Worm (Caenorhabditis elegans) whole organism, L4 larva: ENCODE measurements around the gene T26C12.1.

ENCODE experiments used
- F37D6.2 ChIP-seq: sonication (generic microtip); optimal IDR thresholded peaks from 2 replicates; lab custom pipeline; 2016; ENCODE audit warnings: mild to moderate bottlenecking, missing genetic modification characterization, missing compliant biosample characterization
- Y48G9A.11 ChIP-seq: fragments of 200-800 bp; sonication (Bioruptor generic); IDR thresholded peaks from 2 replicates; pipeline ENCODE4 v1.3.6; 2022; ENCODE audit warnings: missing genetic modification reagents, missing genetic modification characterization, missing compliant biosample characterization
- Y75B8A.6 ChIP-seq: fragments of 200-800 bp; sonication (Bioruptor generic); IDR thresholded peaks from 2 replicates; pipeline ENCODE4 v1.3.6; 2022; ENCODE audit warnings: missing genetic modification reagents, missing genetic modification characterization, missing compliant biosample characterization
- ZK546.5 ChIP-seq, 2 experiments: sonication (generic microtip); optimal IDR thresholded peaks; 2 replicates each; lab custom pipeline; 2017; ENCODE audit warnings: missing biosample characterization in 2 of 2, missing genetic modification characterization in 2 of 2
- aha-1 ChIP-seq: fragments of 150-350 bp; peaks from one replicate; lab custom pipeline; 2014; ENCODE audit warnings: missing biosample characterization, missing genetic modification characterization
- aly-2 ChIP-seq: sonication (generic microtip); optimal IDR thresholded peaks from 2 replicates; lab custom pipeline; 2018; ENCODE audit warnings: missing biosample characterization, missing genetic modification characterization
- ceh-82 ChIP-seq: sonication (generic microtip); optimal IDR thresholded peaks from 2 replicates; lab custom pipeline; 2017; ENCODE audit warnings: missing biosample characterization, missing genetic modification characterization
- ces-1 ChIP-seq: fragments of 150-350 bp; sonication (generic microtip); optimal IDR thresholded peaks from 4 replicates; lab custom pipeline; 2014; ENCODE audit warnings: missing biosample characterization, missing genetic modification reagents, missing genetic modification characterization
- daf-16 ChIP-seq, 3 experiments: sonication (generic microtip); optimal IDR thresholded peaks; 2 replicates each; lab custom pipeline; 2016 to 2017; ENCODE audit warnings: missing genetic modification characterization in 3 of 3, missing genetic modification reagents in 3 of 3, mild to moderate bottlenecking in 2 of 3, missing compliant biosample characterization in 2 of 3, missing biosample characterization in 1 of 3, moderate library complexity in 1 of 3
- dmd-6 ChIP-seq: fragments of 200-800 bp; sonication (Bioruptor generic); IDR thresholded peaks from 2 replicates; pipeline ENCODE4 v1.3.6; 2022; ENCODE audit warnings: missing genetic modification reagents, missing genetic modification characterization, missing compliant biosample characterization
- dpl-1 ChIP-seq: fragments of 150-350 bp; optimal IDR thresholded peaks from 2 replicates; lab custom pipeline; 2014; ENCODE audit warnings: missing biosample characterization, missing genetic modification reagents, missing genetic modification characterization
- duxl-1 ChIP-seq: sonication (generic microtip); optimal IDR thresholded peaks from 2 replicates; lab custom pipeline; 2016; ENCODE audit warnings: mild to moderate bottlenecking, missing genetic modification characterization, moderate library complexity, missing compliant biosample characterization; ENCODE audit not compliant: poor library complexity
- dve-1 ChIP-seq: sonication (generic microtip); optimal IDR thresholded peaks from 2 replicates; lab custom pipeline; 2017; ENCODE audit warnings: antibody characterized with exemption, mild to moderate bottlenecking, missing genetic modification characterization, missing compliant biosample characterization; ENCODE audit not compliant: insufficient read depth
- egl-27 ChIP-seq: sonication (generic microtip); optimal IDR thresholded peaks from 3 replicates; lab custom pipeline; 2017; ENCODE audit warnings: missing biosample characterization, missing genetic modification reagents, missing genetic modification characterization
- egl-43 ChIP-seq: fragments of 200-800 bp; sonication (Bioruptor generic); IDR thresholded peaks from 2 replicates; pipeline ENCODE4 v1.3.6; 2022; ENCODE audit warnings: missing genetic modification reagents, missing genetic modification characterization, missing compliant biosample characterization
- hif-1 ChIP-seq, 2 experiments: sonication (generic microtip); optimal IDR thresholded peaks; 2 replicates each; lab custom pipeline; 2016 to 2017; ENCODE audit warnings: missing compliant biosample characterization in 2 of 2, missing genetic modification characterization in 2 of 2, missing genetic modification reagents in 2 of 2, missing genotype in 2 of 2, mild to moderate bottlenecking in 1 of 2
- hlh-11 ChIP-seq: fragments of 200-800 bp; sonication (Bioruptor generic); optimal IDR thresholded peaks from 2 replicates; lab custom pipeline; 2018; ENCODE audit warnings: mild to moderate bottlenecking, missing genetic modification characterization, missing compliant biosample characterization
- hlh-30 ChIP-seq: sonication (generic microtip); optimal IDR thresholded peaks from 2 replicates; lab custom pipeline; 2017; ENCODE audit warnings: antibody characterized with exemption, mild to moderate bottlenecking, missing genetic modification characterization, missing compliant biosample characterization; ENCODE audit not compliant: insufficient read depth
- hmg-1.1 ChIP-seq: fragments of 200-800 bp; sonication (Bioruptor generic); IDR thresholded peaks from 2 replicates; pipeline ENCODE4 v1.3.6; 2022; ENCODE audit warnings: missing genetic modification reagents, missing genetic modification characterization, missing compliant biosample characterization
- jun-1 ChIP-seq: fragments of 150-350 bp; optimal IDR thresholded peaks from 2 replicates; lab custom pipeline; 2014; ENCODE audit warnings: missing biosample characterization, missing genetic modification reagents, missing genetic modification characterization
- lin-15B ChIP-seq: fragments of 150-350 bp; sonication (generic microtip); optimal IDR thresholded peaks from 3 replicates; lab custom pipeline; 2014; ENCODE audit warnings: missing biosample characterization, missing genetic modification characterization
- lin-38 ChIP-seq: fragments of 200-800 bp; sonication (Bioruptor generic); IDR thresholded peaks from 2 replicates; pipeline ENCODE4 v1.3.6; 2022; ENCODE audit warnings: missing genetic modification reagents, missing genetic modification characterization, missing compliant biosample characterization
- lsy-2 ChIP-seq, 2 experiments: fragments of 150-350 bp in 1 of 2; sonication (generic microtip) in 1 of 2; optimal IDR thresholded peaks; 2 replicates each; lab custom pipeline; 2014 to 2017; ENCODE audit warnings: missing biosample characterization in 2 of 2, missing genetic modification characterization in 2 of 2
- madf-5 ChIP-seq, 2 experiments: fragments of 200-800 bp; sonication (Bioruptor generic); IDR thresholded peaks; 2 replicates each; pipeline ENCODE4 v1.3.6; 2022; ENCODE audit warnings: missing compliant biosample characterization in 2 of 2, missing genetic modification characterization in 2 of 2
- mdl-1 ChIP-seq, 2 experiments: fragments of 150-350 bp in 1 of 2; sonication (generic microtip) in 1 of 2; optimal IDR thresholded peaks; 2 replicates each; lab custom pipeline; 2014 to 2017; ENCODE audit warnings: missing biosample characterization in 2 of 2, missing genetic modification characterization in 2 of 2
- mes-2 ChIP-seq: sonication (generic microtip); optimal IDR thresholded peaks from 2 replicates; lab custom pipeline; 2016; ENCODE audit warnings: missing genotype, mild to moderate bottlenecking, missing genetic modification characterization, missing compliant biosample characterization; ENCODE audit not compliant: poor library complexity, severe bottlenecking
- nhr-28 ChIP-seq: fragments of 150-350 bp; optimal IDR thresholded peaks from 2 replicates; lab custom pipeline; 2014; ENCODE audit warnings: missing biosample characterization, missing genetic modification characterization
- nhr-48 ChIP-seq: sonication (generic microtip); optimal IDR thresholded peaks from 2 replicates; lab custom pipeline; 2016; ENCODE audit warnings: mild to moderate bottlenecking, missing genetic modification characterization, missing compliant biosample characterization
- nhr-6 ChIP-seq: fragments of 150-350 bp; optimal IDR thresholded peaks from 2 replicates; lab custom pipeline; 2014; ENCODE audit warnings: missing biosample characterization, missing genetic modification characterization
- nhr-76 ChIP-seq: fragments of 150-350 bp; optimal IDR thresholded peaks from 2 replicates; lab custom pipeline; 2014; ENCODE audit warnings: missing biosample characterization, missing genetic modification characterization
- nhr-77 ChIP-seq: fragments of 150-350 bp; optimal IDR thresholded peaks from 2 replicates; lab custom pipeline; 2014; ENCODE audit warnings: missing biosample characterization, missing genetic modification characterization
- pqm-1 ChIP-seq: sonication (generic microtip); optimal IDR thresholded peaks from 2 replicates; lab custom pipeline; 2017; ENCODE audit warnings: missing biosample characterization, missing genetic modification characterization
- rbr-2 ChIP-seq: sonication (generic microtip); optimal IDR thresholded peaks from 2 replicates; lab custom pipeline; 2016; ENCODE audit warnings: missing genotype, missing genetic modification characterization, missing compliant biosample characterization
- snpc-1.2 ChIP-seq: fragments of 200-800 bp; sonication (Bioruptor generic); IDR thresholded peaks from 2 replicates; pipeline ENCODE4 v1.3.6; 2022; ENCODE audit warnings: missing genetic modification reagents, missing genetic modification characterization, missing compliant biosample characterization
- unc-130 ChIP-seq: sonication (generic microtip); optimal IDR thresholded peaks from 2 replicates; lab custom pipeline; 2016; ENCODE audit warnings: missing genetic modification reagents, missing genetic modification characterization, missing compliant biosample characterization
- zfp-3 ChIP-seq: fragments of 200-800 bp; sonication (Bioruptor generic); conservative IDR thresholded peaks from 2 replicates; pipeline ENCODE4 v1.3.6; 2022; ENCODE audit warnings: missing genetic modification reagents, missing genetic modification characterization, missing compliant biosample characterization

Gene T26C12.1

DNA sequence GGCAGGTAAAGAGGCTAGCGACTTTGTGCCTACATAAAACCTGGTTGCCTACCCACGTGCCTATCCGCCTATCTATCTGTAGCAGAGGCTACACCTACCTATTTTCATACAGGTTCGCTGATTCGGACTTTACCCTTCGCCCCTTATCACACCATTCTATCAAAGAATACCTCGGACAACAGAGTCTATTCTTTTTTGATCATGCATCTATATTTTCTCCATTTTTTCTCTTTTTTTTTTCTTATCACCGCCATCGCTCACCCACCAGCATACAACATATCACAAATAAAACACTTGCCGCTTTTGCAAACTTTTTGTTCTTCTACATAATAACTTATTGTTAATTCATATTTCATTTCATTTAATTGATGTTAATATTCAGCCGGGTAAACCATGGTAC lies at the start of gene T26C12.1:
Gene T26C12.1, plus strand, starts transcription at position 383 of the 400 bp plus-strand sequence.
- TF ChIP-seq nhr-77 (tag; lab: Kevin White, UChicago) (peak; percentile 47), daf-16 (GFP tag; optimal IDR thresholded peaks at IDR 0.05; lab: Kevin White, UChicago) (no peak), daf-16 (tag; optimal IDR thresholded peaks at IDR 0.05; lab: Kevin White, UChicago) (peak; percentile 53), Y75B8A.6 (no peak), egl-27 (tag; lab: Kevin White, UChicago) (no peak), nhr-28 (peak; percentile 92), dmd-6 (GFP tag; lab: Robert Waterston, UW) (peak; percentile 57; the same call in 1 of the 2 replicates), dve-1 (tag; lab: Kevin White, UChicago) (peak; percentile 50), lin-15B (tag; lab: Kevin White, UChicago) (no peak), duxl-1 (tag; lab: Kevin White, UChicago) (no peak), pqm-1 (tag; lab: Kevin White, UChicago) (peak; percentile 88), nhr-48 (no peak), hlh-30 (tag; lab: Kevin White, UChicago) (peak; percentile 21), mdl-1 (tag; optimal IDR thresholded peaks at IDR 0.05; lab: Kevin White, UChicago) (peak in 1 of 2 experiments; percentile 73), hlh-11 (tag; lab: Kevin White, UChicago) (peak; percentile 36)

- peak; percentile 62 for TF ChIP-seq Y48G9A.11 (GFP tag; lab: Robert Waterston, UW)
- no peak for TF ChIP-seq F37D6.2
These were observed 46.8 kb upstream of the T26C12.1 start for ce11 chrIV:3211929-3212328.

- TF ChIP-seq hif-1 (tag; optimal IDR thresholded peaks at IDR 0.05; lab: Kevin White, UChicago) (peak in 1 of 2 experiments; percentile 24), hlh-11 (tag; lab: Kevin White, UChicago) (peak; percentile 51), hmg-1.1 (GFP tag; lab: Robert Waterston, UW) (no peak), snpc-1.2 (GFP tag; lab: Robert Waterston, UW) (no peak), nhr-77 (tag; lab: Kevin White, UChicago) (peak; percentile 13), aly-2 (no peak), lin-38 (GFP tag; lab: Robert Waterston, UW) (peak; percentile 92), rbr-2 (peak; percentile 26), lsy-2 (tag; optimal IDR thresholded peaks at IDR 0.05; lab: Kevin White, UChicago) (peak in 1 of 2 experiments; percentile 78), nhr-76 (tag; lab: Kevin White, UChicago) (no peak), unc-130 (GFP tag; lab: Kevin White, UChicago) (no peak), nhr-6 (tag; lab: Kevin White, UChicago) (peak; percentile 13), dpl-1 (GFP tag; lab: Kevin White, UChicago) (peak; percentile 88), madf-5 (GFP tag; IDR thresholded peaks at IDR 0.05; lab: Robert Waterston, UW) (no peak), egl-43 (GFP tag; lab: Robert Waterston, UW) (no peak), nhr-28 (peak; percentile 43), ceh-82 (no peak), hlh-30 (tag; lab: Kevin White, UChicago) (peak; percentile 93), dve-1 (tag; lab: Kevin White, UChicago) (peak; percentile 67), mes-2 (tag; lab: Kevin White, UChicago) (peak; percentile 81), jun-1 (no peak)
These were observed 45.3 kb upstream of the T26C12.1 start, which contains the start of gene slmp-1 for ce11 chrIV:3213426-3213825. Gene slmp-1 (plus strand): TSS chrIV:3213760.

ce11 chrIV:3221158-3221557 lies 37.6 kb upstream of the T26C12.1 start:
- TF ChIP-seq aha-1 (tag; lab: Kevin White, UChicago) (no peak), zfp-3 (GFP tag; lab: Robert Waterston, UW) (no peak), ces-1 (GFP tag; lab: Kevin White, UChicago) (no peak), lin-15B (tag; lab: Kevin White, UChicago) (no peak), ZK546.5 (tag; optimal IDR thresholded peaks at IDR 0.05; lab: Kevin White, UChicago) (no peak), jun-1 (no peak)
- TF ChIP-seq, all 104 proteins: peak for 0
